Worm (Caenorhabditis elegans): ENCODE measurements around the gene ztf-22.

DNA sequence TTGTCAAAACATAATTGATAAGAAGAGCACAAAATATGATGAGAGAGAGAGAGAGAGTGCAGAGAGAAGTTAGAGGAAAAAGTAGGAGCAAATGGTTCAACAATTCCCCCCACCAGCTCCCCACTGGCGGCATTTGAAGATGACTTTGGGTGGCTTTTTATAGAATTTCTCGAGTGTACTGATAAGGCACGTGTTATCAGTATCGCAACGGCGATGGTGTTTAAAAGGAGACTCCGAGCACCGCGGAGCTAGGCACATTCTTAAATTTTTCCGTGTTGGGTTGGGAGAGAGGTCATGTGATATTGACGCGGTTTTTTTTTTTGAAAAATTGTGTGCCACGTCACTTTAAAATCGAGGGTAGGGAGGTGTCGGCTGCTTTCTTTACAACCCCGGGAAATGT is 12.9 kb upstream of the ztf-22 start:
- TF ChIP-seq jun-1 (tag; optimal IDR thresholded peaks at IDR 0.05) (no peak), ceh-28 (tag; optimal IDR thresholded peaks at IDR 0.05) (no peak), lin-39 (tag; optimal IDR thresholded peaks at IDR 0.05) (no peak), lsy-2 (tag; optimal IDR thresholded peaks at IDR 0.05) (no peak), set-16 (GFP tag; IDR thresholded peaks at IDR 0.05) (0 out of 2 replicates have a peak, but pooled peaks have one; percentile 4), lin-15B (tag; optimal IDR thresholded peaks at IDR 0.05) (no peak), daf-16 (GFP tag; optimal IDR thresholded peaks at IDR 0.05) (peak in 1 of 2 experiments; percentile 84), daf-16 (tag; optimal IDR thresholded peaks at IDR 0.05) (peak; percentile 85), nhr-10 (tag; optimal IDR thresholded peaks at IDR 0.05) (peak; percentile 84), nhr-111 (GFP tag; optimal IDR thresholded peaks at IDR 0.05) (no peak), ceh-82 (tag; optimal IDR thresholded peaks at IDR 0.05) (no peak), daf-8 (GFP tag; IDR thresholded peaks at IDR 0.05) (no peak), duxl-1 (tag; optimal IDR thresholded peaks at IDR 0.05; ENCODE audit: poor library complexity) (no peak)

Measured in whole organism, L4 larva.